Worm (Caenorhabditis elegans): ENCODE results near the gene W10G11.1.

DNA sequence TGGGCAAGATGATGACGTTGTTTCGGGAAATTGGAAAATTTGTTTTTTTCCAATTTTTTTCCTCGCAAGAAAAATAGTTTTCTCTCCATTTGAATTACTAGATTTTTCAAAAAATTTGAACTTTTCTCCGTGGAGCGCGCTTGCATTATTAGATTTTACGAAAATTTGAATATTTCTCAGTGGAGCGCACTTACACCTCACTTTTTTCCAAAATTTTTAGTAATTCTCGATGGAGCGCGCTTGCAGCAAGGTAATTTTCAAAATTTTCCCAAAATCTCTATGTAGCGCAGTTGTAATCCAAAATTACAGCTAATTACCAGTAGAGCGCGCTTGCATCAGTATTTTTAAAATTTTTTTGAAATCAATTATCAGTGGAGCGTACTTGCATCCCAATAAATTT is 5.8 kb downstream of the W10G11.1 start:
- no peak for TF ChIP-seq fkh-10 (GFP tag; optimal IDR thresholded peaks at IDR 0.05)
- TF ChIP-seq nfya-1 (tag; optimal IDR thresholded peaks at IDR 0.05) = no peak
- TF ChIP-seq ceh-2 (tag; optimal IDR thresholded peaks at IDR 0.05) = no peak
- no peak for TF ChIP-seq unc-3 (GFP tag; conservative IDR thresholded peaks at IDR 0.05)
- no peak for TF ChIP-seq unc-3 (tag; optimal IDR thresholded peaks at IDR 0.05)
